Worm (Caenorhabditis elegans): ENCODE data around the gene fbxb-46.

fbxb-46 gene

ce11 chrII:1606079-1606478 is 35.1 kb upstream of the fbxb-46 start, which contains the start of gene bath-33:
Gene bath-33 (minus strand): TSS chrII:1606179.
- TF ChIP-seq ZK546.5 (tag; optimal IDR thresholded peaks at IDR 0.05) = no peak
- TF ChIP-seq fos-1 (tag; optimal IDR thresholded peaks at IDR 0.05) = no peak
- TF ChIP-seq tag-97 (GFP tag; IDR thresholded peaks at IDR 0.05) = no peak
- TF ChIP-seq F44E2.7 (GFP tag; IDR thresholded peaks at IDR 0.05) = no peak

ce11 chrII:1605010-1605409 is 34.1 kb upstream of the fbxb-46 start:
- TF ChIP-seq lim-7 (GFP tag; IDR thresholded peaks at IDR 0.05) = no peak
- no peak for TF ChIP-seq Y5F2A.4 (GFP tag; optimal IDR thresholded peaks at IDR 0.05)
- TF ChIP-seq set-16 (GFP tag; IDR thresholded peaks at IDR 0.05) = no peak
- no peak for TF ChIP-seq fkh-10 (GFP tag; optimal IDR thresholded peaks at IDR 0.05)
- no peak for TF ChIP-seq ceh-20 (GFP tag; IDR thresholded peaks at IDR 0.05)
- no peak for TF ChIP-seq F37D6.2 (tag; optimal IDR thresholded peaks at IDR 0.05)
- TF ChIP-seq zfp-2 (tag; optimal IDR thresholded peaks at IDR 0.05) = no peak
- no peak for TF ChIP-seq ceh-44 (GFP tag; IDR thresholded peaks at IDR 0.05)
- no peak for TF ChIP-seq hif-1 (tag; optimal IDR thresholded peaks at IDR 0.05)
- TF ChIP-seq mxl-3 (GFP tag; optimal IDR thresholded peaks at IDR 0.05) = no peak
- TF ChIP-seq vab-7 (GFP tag; IDR thresholded peaks at IDR 0.05) = no peak
- TF ChIP-seq duxl-1 (tag; optimal IDR thresholded peaks at IDR 0.05; ENCODE audit: poor library complexity) = no peak
- TF ChIP-seq skn-1 (tag; optimal IDR thresholded peaks at IDR 0.05) = no peak
- no peak for TF ChIP-seq F49E8.2 (tag; optimal IDR thresholded peaks at IDR 0.05; ENCODE audit: borderline replicate concordance)
- no peak for TF ChIP-seq nhr-237 (tag; optimal IDR thresholded peaks at IDR 0.05)
- TF ChIP-seq lir-3 (tag; optimal IDR thresholded peaks at IDR 0.05) = no peak
- TF ChIP-seq madf-5 (GFP tag; IDR thresholded peaks at IDR 0.05) = no peak
- TF ChIP-seq dmd-9 (GFP tag; IDR thresholded peaks at IDR 0.05) = no peak
- TF ChIP-seq pha-4 (GFP tag; IDR thresholded peaks at IDR 0.05) = no peak
- TF ChIP-seq pha-4 (tag; optimal IDR thresholded peaks at IDR 0.05) = no peak
- no peak for TF ChIP-seq cey-2 (tag; optimal IDR thresholded peaks at IDR 0.05; ENCODE audit: borderline replicate concordance, insufficient read depth)

- no peak for TF ChIP-seq nhr-111 (GFP tag; optimal IDR thresholded peaks at IDR 0.05)
- peak; percentile 84 for TF ChIP-seq set-16 (GFP tag; IDR thresholded peaks at IDR 0.05)
These were observed 32.1 kb upstream of the fbxb-46 start for ce11 chrII:1603049-1603448.

ce11 chrII:1601507-1601906 is 30.6 kb upstream of the fbxb-46 start, which contains the start of gene bath-47:
Gene bath-47 (plus strand): TSS chrII:1601811.
- TF ChIP-seq gei-8 (GFP tag; optimal IDR thresholded peaks at IDR 0.05) = no peak
- TF ChIP-seq ceh-82 (tag; optimal IDR thresholded peaks at IDR 0.05) = no peak
- no peak for TF ChIP-seq hlh-11 (tag; optimal IDR thresholded peaks at IDR 0.05)
- no peak for TF ChIP-seq lir-3 (tag; optimal IDR thresholded peaks at IDR 0.05)
- TF ChIP-seq nhr-25 (tag; optimal IDR thresholded peaks at IDR 0.05; ENCODE audit: borderline replicate concordance, insufficient read depth) = no peak
- TF ChIP-seq daf-19 (GFP tag; conservative IDR thresholded peaks at IDR 0.05) = no peak
- no peak for TF ChIP-seq Y75B8A.6 (GFP tag; IDR thresholded peaks at IDR 0.05)
- TF ChIP-seq dmd-8 (GFP tag; IDR thresholded peaks at IDR 0.05) = no peak
- TF ChIP-seq hlh-30 (tag; optimal IDR thresholded peaks at IDR 0.05; ENCODE audit: insufficient read depth) = no peak
- TF ChIP-seq fos-1 (tag; optimal IDR thresholded peaks at IDR 0.05) = no peak
- TF ChIP-seq cey-2 (tag; optimal IDR thresholded peaks at IDR 0.05; ENCODE audit: borderline replicate concordance, insufficient read depth) = no peak
- no peak for TF ChIP-seq aly-2 (tag; optimal IDR thresholded peaks at IDR 0.05)
- no peak for TF ChIP-seq dmd-9 (GFP tag; IDR thresholded peaks at IDR 0.05)
- no peak for TF ChIP-seq nhr-42 (GFP tag; IDR thresholded peaks at IDR 0.05)
- no peak for TF ChIP-seq Y105C5A.15 (GFP tag; IDR thresholded peaks at IDR 0.05)
- no peak for TF ChIP-seq sdz-12 (GFP tag; optimal IDR thresholded peaks at IDR 0.05)
- TF ChIP-seq nhr-41 (GFP tag; IDR thresholded peaks at IDR 0.05) = no peak
- no peak for TF ChIP-seq tag-97 (GFP tag; IDR thresholded peaks at IDR 0.05)

Data from whole organism, L4 larva.